Worm (Caenorhabditis elegans) whole organism, mixed stage, embryonic: ENCODE results near the gene msp-78.

Experiments used
- ces-1 ChIP-seq: fragments of 150-350 bp; optimal IDR thresholded peaks from 2 replicates; lab custom pipeline; 2014; ENCODE audit warnings: missing biosample characterization, missing genetic modification reagents, missing genetic modification characterization
- hlh-1 ChIP-seq: fragments of 150-350 bp; optimal IDR thresholded peaks from 2 replicates; lab custom pipeline; 2014; ENCODE audit warnings: missing biosample characterization, missing genetic modification reagents, missing genetic modification characterization
- mep-1 ChIP-seq: fragments of 150-350 bp; optimal IDR thresholded peaks from 2 replicates; lab custom pipeline; 2017; ENCODE audit warnings: missing biosample characterization, missing genetic modification reagents, missing genetic modification characterization, inconsistent platforms
- nhr-12 ChIP-seq: fragments of 150-350 bp; optimal IDR thresholded peaks from 2 replicates; lab custom pipeline; 2014; ENCODE audit warnings: missing biosample characterization, missing genetic modification characterization
- nhr-2 ChIP-seq: fragments of 150-350 bp; optimal IDR thresholded peaks from 2 replicates; lab custom pipeline; 2014; ENCODE audit warnings: missing biosample characterization, missing genetic modification characterization
- nhr-237 ChIP-seq: fragments of 150-350 bp; optimal IDR thresholded peaks from 2 replicates; lab custom pipeline; 2014; ENCODE audit warnings: missing biosample characterization, missing genetic modification characterization
- nhr-28 ChIP-seq: fragments of 150-350 bp; optimal IDR thresholded peaks from 2 replicates; lab custom pipeline; 2014; ENCODE audit warnings: missing biosample characterization, missing genetic modification characterization
- snpc-4 ChIP-seq: fragments of 150-350 bp; optimal IDR thresholded peaks from 2 replicates; lab custom pipeline; 2014; ENCODE audit warnings: missing biosample characterization, missing genetic modification characterization
- sptf-1 ChIP-seq: sonication (generic microtip); optimal IDR thresholded peaks from 2 replicates; lab custom pipeline; 2017; ENCODE audit warnings: mild to moderate bottlenecking, missing genetic modification characterization, moderate library complexity, missing compliant biosample characterization
- unc-62 ChIP-seq: fragments of 150-350 bp; optimal IDR thresholded peaks from 2 replicates; lab custom pipeline; 2014; ENCODE audit warnings: missing biosample characterization, missing genetic modification reagents, missing genetic modification characterization
- ztf-11 ChIP-seq: fragments of 150-350 bp; optimal IDR thresholded peaks from 2 replicates; lab custom pipeline; 2014; ENCODE audit warnings: missing biosample characterization, missing genetic modification characterization

- TF ChIP-seq nhr-12 (tag; lab: Kevin White, UChicago) (no peak), nhr-28 (tag; lab: Kevin White, UChicago) (no peak), snpc-4 (no peak), nhr-2 (tag; lab: Kevin White, UChicago) (no peak), ztf-11 (tag; lab: Kevin White, UChicago) (no peak), unc-62 (GFP tag; lab: Kevin White, UChicago) (no peak), sptf-1 (tag; lab: Kevin White, UChicago) (no peak), hlh-1 (no peak), nhr-237 (no peak), mep-1 (tag; lab: Kevin White, UChicago) (no peak), ces-1 (GFP tag; lab: Kevin White, UChicago) (no peak)
These were observed 46.7 kb upstream of the msp-78 start for ce11 chrIV:9723185-9723584.
